Worm (Caenorhabditis elegans) whole organism, L4/young adult: ENCODE results near the gene cux-7.

Experiments
- W03F9.2 ChIP-seq: fragments of 150-350 bp; optimal IDR thresholded peaks from 2 replicates; lab custom pipeline; 2014; ENCODE audit warnings: missing biosample characterization, missing genetic modification characterization
- him-1 ChIP-seq: sonication (generic microtip); optimal IDR thresholded peaks from 2 replicates; lab custom pipeline; 2016; ENCODE audit warnings: missing genotype, missing genetic modification reagents, missing genetic modification characterization, missing compliant biosample characterization

DNA sequence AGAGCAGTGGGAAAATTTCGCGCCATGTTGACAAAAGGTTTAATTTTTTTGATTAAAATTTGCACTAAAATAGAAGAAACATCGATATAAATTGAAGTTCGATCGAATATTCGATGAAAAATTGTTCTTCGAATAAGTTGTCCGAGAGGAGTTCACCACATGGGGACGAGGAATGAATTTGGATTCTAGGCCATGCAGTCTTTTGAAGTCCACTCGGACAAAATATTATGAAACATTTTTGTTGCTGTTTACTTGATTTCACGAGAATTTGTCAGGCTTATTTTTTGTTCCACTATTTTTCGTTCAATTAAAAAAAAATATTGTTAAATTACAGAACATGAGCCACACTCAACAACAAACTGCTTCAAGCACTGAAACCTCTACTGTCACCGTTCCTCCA, at the start of gene cux-7, which contains the start of gene C07H6.2:
- no peak for TF ChIP-seq W03F9.2 (tag; lab: Kevin White, UChicago)
- peak; percentile 93 for TF ChIP-seq him-1 (tag; lab: Kevin White, UChicago)
